Worm (Caenorhabditis elegans) whole organism, young adult: ENCODE results near the gene T28A11.22.
A peak's percentile ranks its signal among the peaks of the same experiment; 100 is the strongest.

ENCODE experiments used
- B0035.1 ChIP-seq: sonication (generic microtip); optimal IDR thresholded peaks from 2 replicates; lab custom pipeline; 2016; ENCODE audit warnings: missing genetic modification characterization, mild to moderate bottlenecking, missing compliant biosample characterization, missing genotype, missing genetic modification reagents
- C06A6.2 ChIP-seq: fragments of 200-800 bp; sonication (Bioruptor generic); conservative IDR thresholded peaks from 2 replicates; pipeline ENCODE4 v1.3.6; 2022; ENCODE audit warnings: missing genetic modification characterization, missing compliant biosample characterization
- F10E7.11 ChIP-seq: sonication (generic microtip); optimal IDR thresholded peaks from 2 replicates; lab custom pipeline; 2017; ENCODE audit warnings: mild to moderate bottlenecking, missing genetic modification characterization, moderate library complexity, missing compliant biosample characterization
- F22D6.2 ChIP-seq: sonication (generic microtip); optimal IDR thresholded peaks from 2 replicates; lab custom pipeline; 2016; ENCODE audit warnings: mild to moderate bottlenecking, missing genetic modification characterization, missing compliant biosample characterization
- F23B12.7 ChIP-seq: sonication (generic microtip); optimal IDR thresholded peaks from 2 replicates; lab custom pipeline; 2017; ENCODE audit warnings: missing genetic modification characterization, mild to moderate bottlenecking, missing compliant biosample characterization, antibody characterized with exemption, moderate library complexity; ENCODE audit not compliant: insufficient read depth
- F39B2.1 ChIP-seq: fragments of 200-800 bp; sonication (Bioruptor generic); IDR thresholded peaks from 2 replicates; pipeline ENCODE4 v1.3.6; 2022; ENCODE audit warnings: missing genetic modification reagents, missing genetic modification characterization, missing compliant biosample characterization
- F49E8.2 ChIP-seq: sonication (generic microtip); optimal IDR thresholded peaks from 3 replicates; lab custom pipeline; 2017; ENCODE audit warnings: missing genetic modification characterization, mild to moderate bottlenecking, missing compliant biosample characterization, antibody characterized with exemption, moderate library complexity; ENCODE audit not compliant: insufficient read depth
- K11D2.4 ChIP-seq: fragments of 200-800 bp; sonication (Bioruptor generic); IDR thresholded peaks from 2 replicates; pipeline ENCODE4 v1.3.6; 2022; ENCODE audit warnings: missing genetic modification reagents, missing genetic modification characterization, missing compliant biosample characterization
- K12H6.12 ChIP-seq: fragments of 200-800 bp; sonication (Bioruptor generic); optimal IDR thresholded peaks from 2 replicates; lab custom pipeline; 2018; ENCODE audit warnings: mild to moderate bottlenecking, missing genetic modification characterization, missing compliant biosample characterization
- T26A5.8 ChIP-seq: sonication (generic microtip); optimal IDR thresholded peaks from 2 replicates; lab custom pipeline; 2016; ENCODE audit warnings: missing genetic modification characterization, missing compliant biosample characterization
- Y53F4B.3 ChIP-seq: fragments of 200-800 bp; sonication (Bioruptor generic); IDR thresholded peaks from 2 replicates; pipeline ENCODE4 v1.3.6; 2022; ENCODE audit warnings: missing genetic modification reagents, missing genetic modification characterization, missing compliant biosample characterization
- Y79H2A.3 ChIP-seq: fragments of 200-800 bp; sonication (Bioruptor generic); conservative IDR thresholded peaks from 2 replicates; pipeline ENCODE4 v1.3.6; 2022; ENCODE audit warnings: missing genetic modification reagents, missing genetic modification characterization, missing compliant biosample characterization
- akir-1 ChIP-seq: fragments of 200-800 bp; sonication (Bioruptor generic); optimal IDR thresholded peaks from 2 replicates; lab custom pipeline; 2018; ENCODE audit warnings: mild to moderate bottlenecking, missing genetic modification characterization, moderate library complexity, missing compliant biosample characterization
- aptf-2 ChIP-seq: fragments of 200-800 bp; sonication (Bioruptor generic); conservative IDR thresholded peaks from 2 replicates; pipeline ENCODE4 v1.3.6; 2022; ENCODE audit warnings: missing genetic modification reagents, missing genetic modification characterization, missing compliant biosample characterization
- bed-1 ChIP-seq: fragments of 200-800 bp; sonication (Bioruptor generic); IDR thresholded peaks from 2 replicates; pipeline ENCODE4 v1.3.6; 2022; ENCODE audit warnings: missing genetic modification reagents, missing genetic modification characterization, missing compliant biosample characterization
- ceh-100 ChIP-seq: fragments of 200-800 bp; sonication (Bioruptor generic); IDR thresholded peaks from 2 replicates; pipeline ENCODE4 v1.3.6; 2022; ENCODE audit warnings: missing genetic modification reagents, missing genetic modification characterization, missing compliant biosample characterization
- ceh-27 ChIP-seq: fragments of 200-800 bp; sonication (Bioruptor generic); optimal IDR thresholded peaks from 2 replicates; lab custom pipeline; 2018; ENCODE audit warnings: mild to moderate bottlenecking, missing genetic modification characterization, moderate library complexity, missing compliant biosample characterization
- ceh-40 ChIP-seq: fragments of 200-800 bp; sonication (Bioruptor generic); IDR thresholded peaks from 2 replicates; pipeline ENCODE4 v1.3.6; 2022; ENCODE audit warnings: missing genetic modification characterization, missing compliant biosample characterization
- ceh-58 ChIP-seq: fragments of 200-800 bp; sonication (Bioruptor generic); IDR thresholded peaks from 2 replicates; pipeline ENCODE4 v1.3.6; 2022; ENCODE audit warnings: missing genetic modification characterization, missing compliant biosample characterization
- ceh-91 ChIP-seq: fragments of 200-800 bp; sonication (Bioruptor generic); IDR thresholded peaks from 2 replicates; pipeline ENCODE4 v1.3.6; 2022; ENCODE audit warnings: missing genetic modification reagents, missing genetic modification characterization, missing compliant biosample characterization
- dox-1 ChIP-seq: fragments of 200-800 bp; sonication (Bioruptor generic); IDR thresholded peaks from 2 replicates; pipeline ENCODE4 v1.3.6; 2022; ENCODE audit warnings: missing genetic modification reagents, missing genetic modification characterization, missing compliant biosample characterization
- egrh-3 ChIP-seq: fragments of 200-800 bp; sonication (Bioruptor generic); IDR thresholded peaks from 2 replicates; pipeline ENCODE4 v1.3.6; 2022; ENCODE audit warnings: missing genetic modification reagents, missing genetic modification characterization, missing compliant biosample characterization
- ekl-4 ChIP-seq: fragments of 200-800 bp; sonication (Bioruptor generic); IDR thresholded peaks from 2 replicates; pipeline ENCODE4 v1.3.6; 2022; ENCODE audit warnings: missing genetic modification reagents, missing genetic modification characterization, missing compliant biosample characterization
- him-1 ChIP-seq: sonication (generic microtip); optimal IDR thresholded peaks from 2 replicates; lab custom pipeline; 2016; ENCODE audit warnings: missing genotype, missing genetic modification reagents, missing genetic modification characterization, missing compliant biosample characterization
- hlh-26 ChIP-seq: fragments of 200-800 bp; sonication (Bioruptor generic); conservative IDR thresholded peaks from 2 replicates; pipeline ENCODE4 v1.3.6; 2022; ENCODE audit warnings: missing genetic modification reagents, missing genetic modification characterization, missing compliant biosample characterization
- hsf-1 ChIP-seq: fragments of 200-800 bp; sonication (Bioruptor generic); IDR thresholded peaks from 2 replicates; pipeline ENCODE4 v1.3.6; 2022; ENCODE audit warnings: missing genetic modification reagents, missing genetic modification characterization, missing compliant biosample characterization
- lir-1 ChIP-seq: fragments of 200-800 bp; sonication (Bioruptor generic); conservative IDR thresholded peaks from 2 replicates; pipeline ENCODE4 v1.3.6; 2022; ENCODE audit warnings: missing genetic modification reagents, missing genetic modification characterization, missing compliant biosample characterization
- madf-8 ChIP-seq: fragments of 200-800 bp; sonication (Bioruptor generic); conservative IDR thresholded peaks from 2 replicates; pipeline ENCODE4 v1.3.6; 2022; ENCODE audit warnings: missing genetic modification reagents, missing genetic modification characterization, missing compliant biosample characterization
- mcd-1 ChIP-seq: fragments of 200-800 bp; sonication (Bioruptor generic); IDR thresholded peaks from 2 replicates; pipeline ENCODE4 v1.3.6; 2022; ENCODE audit warnings: missing genetic modification reagents, missing genetic modification characterization, missing compliant biosample characterization
- nhr-120 ChIP-seq: fragments of 200-800 bp; sonication (Bioruptor generic); IDR thresholded peaks from 2 replicates; pipeline ENCODE4 v1.3.6; 2022; ENCODE audit warnings: missing genetic modification characterization, missing compliant biosample characterization
- nhr-27 ChIP-seq: fragments of 200-800 bp; sonication (Bioruptor generic); optimal IDR thresholded peaks from 2 replicates; lab custom pipeline; 2018; ENCODE audit warnings: mild to moderate bottlenecking, missing genetic modification characterization, moderate library complexity, missing compliant biosample characterization
- pbrm-1 ChIP-seq: fragments of 200-800 bp; sonication (Bioruptor generic); IDR thresholded peaks from 2 replicates; pipeline ENCODE4 v1.3.6; 2022; ENCODE audit warnings: missing genetic modification reagents, missing genetic modification characterization, missing compliant biosample characterization
- rec-8 ChIP-seq, 2 experiments: sonication (generic microtip); optimal IDR thresholded peaks; 2 replicates each; lab custom pipeline; 2016; ENCODE audit warnings: mild to moderate bottlenecking in 2 of 2, missing genetic modification characterization in 2 of 2, missing genetic modification reagents in 2 of 2, missing genotype in 2 of 2, missing biosample characterization in 1 of 2, missing compliant biosample characterization in 1 of 2, moderate library complexity in 1 of 2
- sdz-38 ChIP-seq: sonication (generic microtip); optimal IDR thresholded peaks from 2 replicates; lab custom pipeline; 2016; ENCODE audit warnings: missing genotype, missing genetic modification characterization, missing compliant biosample characterization
- sea-2 ChIP-seq: fragments of 200-800 bp; sonication (Bioruptor generic); IDR thresholded peaks from 2 replicates; pipeline ENCODE4 v1.3.6; 2022; ENCODE audit warnings: missing genetic modification characterization, missing compliant biosample characterization
- unc-62 ChIP-seq: fragments of 150-350 bp; optimal IDR thresholded peaks from 2 replicates; lab custom pipeline; 2014; ENCODE audit warnings: missing biosample characterization, missing genetic modification reagents, missing genetic modification characterization
- ztf-6 ChIP-seq: fragments of 200-800 bp; sonication (Bioruptor generic); IDR thresholded peaks from 2 replicates; pipeline ENCODE4 v1.3.6; 2022; ENCODE audit warnings: missing genetic modification reagents, missing genetic modification characterization, missing compliant biosample characterization

Gene T28A11.22

ce11 chrV:3273577-3274100 is 16.3 kb downstream of the T28A11.22 start, which contains the start of gene T28A11.4:
Gene T28A11.4, plus strand, starts transcription at chrV:3274050.
- TF ChIP-seq ceh-40 = no peak
- TF ChIP-seq hlh-26 (GFP tag; lab: Robert Waterston, UW) = no peak
- TF ChIP-seq Y79H2A.3 = no peak
- TF ChIP-seq akir-1 (GFP tag; lab: Kevin White, UChicago) = no peak
- no peak for TF ChIP-seq F10E7.11 (tag; lab: Kevin White, UChicago)
- no peak for TF ChIP-seq T26A5.8 (tag; lab: Kevin White, UChicago)
- no peak for TF ChIP-seq F39B2.1 (GFP tag; lab: Robert Waterston, UW)
- TF ChIP-seq F23B12.7 = no peak
- TF ChIP-seq F49E8.2 (tag; lab: Kevin White, UChicago) = no peak
- TF ChIP-seq dox-1 (GFP tag; lab: Robert Waterston, UW) = no peak
- no peak for TF ChIP-seq ceh-58
- TF ChIP-seq ceh-27 (GFP tag; lab: Kevin White, UChicago) = no peak
- no peak for TF ChIP-seq aptf-2
- TF ChIP-seq sdz-38 (tag; lab: Kevin White, UChicago) = no peak
- no peak for TF ChIP-seq pbrm-1 (GFP tag; lab: Robert Waterston, UW)
- no peak for TF ChIP-seq madf-8 (GFP tag; lab: Robert Waterston, UW)
- TF ChIP-seq K12H6.12 = no peak
- TF ChIP-seq nhr-120 (GFP tag; lab: Robert Waterston, UW) = no peak
- no peak for TF ChIP-seq hsf-1 (GFP tag; lab: Robert Waterston, UW)
- TF ChIP-seq C06A6.2 (GFP tag; lab: Robert Waterston, UW) = no peak
- TF ChIP-seq, all 124 proteins: peak for 0

- TF ChIP-seq ceh-91 (GFP tag; lab: Robert Waterston, UW) (no peak), him-1 (no peak), ekl-4 (GFP tag; lab: Robert Waterston, UW) (no peak), Y53F4B.3 (GFP tag; lab: Robert Waterston, UW) (no peak), F22D6.2 (tag; lab: Kevin White, UChicago) (no peak), akir-1 (GFP tag; lab: Kevin White, UChicago) (no peak), Y79H2A.3 (no peak), sea-2 (no peak), K11D2.4 (GFP tag; lab: Robert Waterston, UW) (no peak), unc-62 (GFP tag; lab: Kevin White, UChicago) (no peak), bed-1 (GFP tag; lab: Robert Waterston, UW) (no peak), mcd-1 (GFP tag; lab: Robert Waterston, UW) (no peak), rec-8 (tag; optimal IDR thresholded peaks at IDR 0.05; lab: Kevin White, UChicago) (no peak), ztf-6 (GFP tag; lab: Robert Waterston, UW) (no peak), ceh-100 (GFP tag; lab: Robert Waterston, UW) (no peak), lir-1 (no peak), B0035.1 (no peak), nhr-27 (no peak)
Observed at ce11 chrV:3275033-3275432, 17.7 kb downstream of the T28A11.22 start, which contains the start of gene T28A11.3. Gene T28A11.3, plus strand, starts transcription at chrV:3275333.

ce11 chrV:3276184-3276583 is 18.8 kb downstream of the T28A11.22 start:
- no peak for TF ChIP-seq egrh-3 (GFP tag; lab: Robert Waterston, UW)
- TF ChIP-seq K12H6.12 = peak; percentile 9
- TF ChIP-seq, all 124 proteins: peak for 1
